Fruit fly (Drosophila melanogaster): Measurements from ENCODE around the gene LManII.

Gene LManII

DNA sequence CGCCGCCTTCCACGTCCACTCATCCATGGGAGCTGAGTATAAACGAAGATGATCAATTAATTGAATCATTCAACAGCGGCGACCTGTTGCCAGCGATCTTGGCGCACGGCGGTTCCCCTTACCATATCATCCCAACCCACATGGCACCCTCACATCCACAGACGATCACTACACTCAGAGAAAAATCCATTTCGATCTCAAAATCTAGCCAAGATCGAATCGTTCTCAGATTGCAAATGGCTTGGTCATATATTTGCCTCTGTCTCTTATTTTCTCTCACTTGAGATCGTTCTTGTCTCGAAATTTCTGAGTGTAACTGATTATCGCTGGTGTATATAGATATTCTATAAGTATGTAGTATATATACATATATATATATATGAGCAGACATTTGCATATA is 10.9 kb downstream of the LManII start (continued):
- no peak for TF ChIP-seq sim (GFP tag; IDR thresholded peaks at IDR 0.05)
- TF ChIP-seq gsb (GFP tag; IDR thresholded peaks at IDR 0.05): 0 out of 2 replicates have a peak, but pooled peaks have one; percentile 46
- no peak for TF ChIP-seq ap (GFP tag; IDR thresholded peaks at IDR 0.05)
- no peak for TF ChIP-seq cas (GFP tag; IDR thresholded peaks at IDR 0.05)
- TF ChIP-seq Abd-B (GFP tag; optimal IDR thresholded peaks at IDR 0.05): peak; percentile 35
- TF ChIP-seq CG3065 (GFP tag; optimal IDR thresholded peaks at IDR 0.05): no peak
- TF ChIP-seq CG18619 (GFP tag; optimal IDR thresholded peaks at IDR 0.05): peak; percentile 38
- TF ChIP-seq CG18764 (GFP tag; optimal IDR thresholded peaks at IDR 0.05): no peak
- TF ChIP-seq prd (optimal IDR thresholded peaks at IDR 0.05): no peak
- peak; percentile 63; the same call in 2 of the 3 replicates for TF ChIP-seq prd (GFP tag; IDR thresholded peaks at IDR 0.05)
- TF ChIP-seq CG30020 (tag; optimal IDR thresholded peaks at IDR 0.05): no peak
- TF ChIP-seq CG15696 (tag; optimal IDR thresholded peaks at IDR 0.05): no peak
- TF ChIP-seq CkIIα-i1 (GFP tag; IDR thresholded peaks at IDR 0.05): no peak; the same call in 1 of the 2 replicates
- no peak for TF ChIP-seq twi (tag; optimal IDR thresholded peaks at IDR 0.05)
- TF ChIP-seq Hmr (GFP tag; optimal IDR thresholded peaks at IDR 0.05): peak; percentile 43
- peak; percentile 3 for TF ChIP-seq CG8281 (tag; optimal IDR thresholded peaks at IDR 0.05)
- TF ChIP-seq CG4707 (GFP tag; optimal IDR thresholded peaks at IDR 0.05): no peak
- no peak for TF ChIP-seq grn (GFP tag; optimal IDR thresholded peaks at IDR 0.05)
- TF ChIP-seq HLH54F (GFP tag; optimal IDR thresholded peaks at IDR 0.05): peak; percentile 24
- TF ChIP-seq zf30C (GFP tag; optimal IDR thresholded peaks at IDR 0.05): peak; percentile 57
- TF ChIP-seq B-H2 (GFP tag; optimal IDR thresholded peaks at IDR 0.05): peak; percentile 27
- TF ChIP-seq CG11723 (GFP tag; optimal IDR thresholded peaks at IDR 0.05): no peak
- TF ChIP-seq sna (GFP tag; IDR thresholded peaks at IDR 0.05; ENCODE audit: partially characterized antibody): no peak
- peak; percentile 36 for TF ChIP-seq ems (GFP tag; optimal IDR thresholded peaks at IDR 0.05)
- no peak for TF ChIP-seq crp (GFP tag; optimal IDR thresholded peaks at IDR 0.05)
- TF ChIP-seq vvl (GFP tag; IDR thresholded peaks at IDR 0.05): peak; percentile 81
- TF ChIP-seq CG9437 (GFP tag; optimal IDR thresholded peaks at IDR 0.05): no peak
- no peak for TF ChIP-seq CG8765 (GFP tag; IDR thresholded peaks at IDR 0.05)
- no peak for TF ChIP-seq Sry-β (GFP tag; optimal IDR thresholded peaks at IDR 0.05)
- peak; percentile 65 for TF ChIP-seq unpg (GFP tag; optimal IDR thresholded peaks at IDR 0.05)
- TF ChIP-seq CG12391 (tag; optimal IDR thresholded peaks at IDR 0.05): peak; percentile 63
- peak; percentile 44; the same call in 1 of the 2 replicates for TF ChIP-seq CG31224 (GFP tag; IDR thresholded peaks at IDR 0.05)
- TF ChIP-seq CG33213 (GFP tag; optimal IDR thresholded peaks at IDR 0.05): no peak
- TF ChIP-seq CG16813 (GFP tag; IDR thresholded peaks at IDR 0.05; ENCODE audit: partially characterized antibody): no peak
- TF ChIP-seq ab (GFP tag; optimal IDR thresholded peaks at IDR 0.05): no peak
- no peak for TF ChIP-seq CG11560 (tag; IDR thresholded peaks at IDR 0.05)
- TF ChIP-seq ttk (GFP tag; IDR thresholded peaks at IDR 0.05): peak; percentile 51
- peak; percentile 51; the same call in 1 of the 2 replicates for TF ChIP-seq CG32772 (GFP tag; IDR thresholded peaks at IDR 0.05)
- TF ChIP-seq Atf-2 (GFP tag; optimal IDR thresholded peaks at IDR 0.05): no peak
- peak; percentile 15 for TF ChIP-seq HmgZ (tag; optimal IDR thresholded peaks at IDR 0.05)
- TF ChIP-seq CG10543 (GFP tag; optimal IDR thresholded peaks at IDR 0.05): peak; percentile 54
- no peak for TF ChIP-seq CG12744 (GFP tag; optimal IDR thresholded peaks at IDR 0.05)
- TF ChIP-seq ATbp (GFP tag; optimal IDR thresholded peaks at IDR 0.05): peak; percentile 49
- peak; percentile 41 for TF ChIP-seq Asciz (GFP tag; optimal IDR thresholded peaks at IDR 0.05)
- TF ChIP-seq CG8290 (GFP tag; optimal IDR thresholded peaks at IDR 0.05): no peak
- peak in 1 of 2 experiments; percentile 84 for TF ChIP-seq CG8290 (tag; optimal IDR thresholded peaks at IDR 0.05)
- peak; percentile 42 for TF ChIP-seq CG7786 (GFP tag; optimal IDR thresholded peaks at IDR 0.05)
- no peak for TF ChIP-seq CG34224 (GFP tag; IDR thresholded peaks at IDR 0.05; ENCODE audit: partially characterized antibody)
- no peak for TF ChIP-seq D (optimal IDR thresholded peaks at IDR 0.05)
- TF ChIP-seq D (GFP tag; optimal IDR thresholded peaks at IDR 0.05): peak; percentile 26
- no peak for TF ChIP-seq fru (optimal IDR thresholded peaks at IDR 0.05)
- no peak for TF ChIP-seq hbn (GFP tag; IDR thresholded peaks at IDR 0.05; ENCODE audit: partially characterized antibody)

Data from whole organism, embryonic.